Worm (Caenorhabditis elegans): ENCODE data around the gene nhr-222.

DNA sequence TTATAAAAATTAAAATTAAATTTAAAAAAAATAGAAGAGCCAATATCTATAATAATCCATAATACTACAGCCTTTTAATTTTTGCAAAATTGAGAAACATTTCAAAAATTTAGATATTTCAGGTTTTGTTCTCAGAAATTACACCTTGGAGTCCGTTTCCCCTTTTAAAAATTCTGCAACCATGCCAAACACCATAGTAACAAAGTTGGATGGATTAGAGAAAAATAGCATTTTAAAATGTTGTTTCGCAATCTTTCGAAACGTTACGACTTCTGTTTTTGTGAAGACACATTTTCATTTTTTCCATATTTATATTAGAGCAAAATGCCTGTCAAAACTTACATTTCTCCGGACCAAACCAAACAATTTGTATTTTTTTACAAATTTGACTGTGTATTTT is 18.3 kb downstream of the nhr-222 start, which contains the start of gene T24A6.7:
- TF ChIP-seq him-1 (tag; optimal IDR thresholded peaks at IDR 0.05) = no peak
- no peak for TF ChIP-seq W03F9.2 (tag; optimal IDR thresholded peaks at IDR 0.05)

Measured in whole organism, L4/young adult.